Fruit fly (Drosophila melanogaster) S2 (cell line): ENCODE data around the gene CG42337.

ENCODE experiments used
- CG8478 ChIP-seq: fragments of >200 bp; optimal IDR thresholded peaks from 2 replicates; lab custom pipeline; 2018
- CTCF ChIP-seq, 2 experiments: fragments of >200 bp; optimal IDR thresholded peaks; 2 replicates each; lab custom pipeline; 2018

dm6 chr3L:21229764-21230163 is 36.6 kb upstream of the CG42337 start:
- no peak for TF ChIP-seq CTCF (optimal IDR thresholded peaks at IDR 0.05; lab: Kevin White, UChicago)
- TF ChIP-seq CG8478: no peak
